Worm (Caenorhabditis elegans) whole organism, L2 larva: Measurements from ENCODE around the gene sre-5.

Experiments
- R02D3.7 ChIP-seq: fragments of 150-350 bp; optimal IDR thresholded peaks from 2 replicates; lab custom pipeline; 2014; ENCODE audit warnings: missing biosample characterization, missing genetic modification characterization
- alr-1 ChIP-seq: fragments of 150-350 bp; optimal IDR thresholded peaks from 2 replicates; lab custom pipeline; 2014; ENCODE audit warnings: missing biosample characterization, missing genetic modification characterization
- ama-1 ChIP-seq: fragments of 150-350 bp; optimal IDR thresholded peaks from 2 replicates; lab custom pipeline; 2018; ENCODE audit warnings: inconsistent platforms
- ceh-16 ChIP-seq: fragments of 150-350 bp; optimal IDR thresholded peaks from 2 replicates; lab custom pipeline; 2014; ENCODE audit warnings: missing biosample characterization, missing genetic modification characterization
- lin-39 ChIP-seq: fragments of 150-350 bp; optimal IDR thresholded peaks from 2 replicates; lab custom pipeline; 2014; ENCODE audit warnings: missing biosample characterization, missing genetic modification reagents, missing genetic modification characterization
- mab-5 ChIP-seq: fragments of 150-350 bp; optimal IDR thresholded peaks from 2 replicates; lab custom pipeline; 2014; ENCODE audit warnings: missing biosample characterization, missing genetic modification characterization
- mdl-1 ChIP-seq, 2 experiments: fragments of 150-350 bp in 1 of 2; sonication (generic microtip) in 1 of 2; optimal IDR thresholded peaks; 2 replicates each; lab custom pipeline; 2017; ENCODE audit warnings: missing biosample characterization in 2 of 2, missing genetic modification characterization in 2 of 2
- skn-1 ChIP-seq: sonication (generic microtip); optimal IDR thresholded peaks from 2 replicates; lab custom pipeline; 2017; ENCODE audit warnings: missing biosample characterization, missing genetic modification characterization
- unc-39 ChIP-seq: fragments of 150-350 bp; optimal IDR thresholded peaks from 2 replicates; lab custom pipeline; 2014; ENCODE audit warnings: missing biosample characterization, missing genetic modification characterization
- unc-55 ChIP-seq: fragments of 150-350 bp; sonication (generic microtip); optimal IDR thresholded peaks from 3 replicates; lab custom pipeline; 2014; ENCODE audit warnings: missing biosample characterization, missing genetic modification reagents, missing genetic modification characterization
- ztf-11 ChIP-seq: sonication (generic microtip); optimal IDR thresholded peaks from 2 replicates; lab custom pipeline; 2017; ENCODE audit warnings: missing biosample characterization, missing genetic modification characterization
- ztf-4 ChIP-seq: fragments of 150-350 bp; optimal IDR thresholded peaks from 2 replicates; lab custom pipeline; 2014; ENCODE audit warnings: missing biosample characterization, missing genetic modification characterization

DNA sequence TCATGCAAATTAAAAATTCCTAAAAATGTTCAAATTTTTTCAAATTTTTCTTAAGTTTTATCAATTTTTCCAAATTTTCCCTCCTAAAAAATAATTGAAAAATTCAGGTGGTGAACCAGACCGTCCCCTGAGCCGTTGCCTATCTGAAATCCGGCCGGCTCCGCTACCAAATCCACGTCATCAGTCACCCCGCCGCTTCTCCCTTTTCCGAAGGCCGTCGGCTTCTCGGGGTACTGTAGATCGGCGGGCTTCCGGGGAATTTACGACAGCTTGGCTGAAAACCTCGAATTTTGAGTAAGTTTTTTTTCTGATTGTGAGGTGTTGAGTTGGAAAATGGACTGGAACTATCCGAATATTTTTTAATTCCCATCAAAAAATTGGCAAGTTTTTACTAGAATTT is 5.6 kb downstream of the sre-5 start:
- TF ChIP-seq mdl-1 (tag; optimal IDR thresholded peaks at IDR 0.05; lab: Kevin White, UChicago) = no peak
- no peak for TF ChIP-seq unc-39 (tag; lab: Kevin White, UChicago)
- TF ChIP-seq ztf-4 (tag; lab: Kevin White, UChicago) = no peak
- no peak for TF ChIP-seq ama-1
- TF ChIP-seq skn-1 (tag; lab: Kevin White, UChicago) = no peak
- TF ChIP-seq R02D3.7 (tag; lab: Kevin White, UChicago) = no peak
- no peak for TF ChIP-seq alr-1
- TF ChIP-seq mab-5 = no peak
- TF ChIP-seq unc-55 (GFP tag; lab: Kevin White, UChicago) = no peak
- TF ChIP-seq lin-39 = no peak
- no peak for TF ChIP-seq ceh-16 (tag; lab: Kevin White, UChicago)
- TF ChIP-seq ztf-11 (tag; lab: Kevin White, UChicago) = no peak
